In genomic region chr2L:14524244-14524643, dm6 we compare ENCODE assay signal across 1 fruit fly cellular context.
TF ChIP-seq lines count a peak whose summit lies in the region.

Gene CG33648, plus strand, starts transcription at chr2L:14524312.

TF ChIP-seq in whole organism, embryonic, 481 proteins besides CTCF, POLR2A, EP300 and RAD21 (continued from another document):
- TF ChIP-seq Aef1 (GFP tag; IDR thresholded peaks at IDR 0.05; lab: Robert Waterston, UW) = no peak
- no peak for TF ChIP-seq wor (GFP tag; IDR thresholded peaks at IDR 0.05; lab: Robert Waterston, UW)
- no peak for TF ChIP-seq HLH4C (GFP tag; IDR thresholded peaks at IDR 0.05; lab: Robert Waterston, UW; ENCODE audit: partially characterized antibody)
- no peak for TF ChIP-seq CG18619 (GFP tag; optimal IDR thresholded peaks at IDR 0.05; lab: Kevin White, UChicago)
- TF ChIP-seq CG11093 (GFP tag; IDR thresholded peaks at IDR 0.05; lab: Robert Waterston, UW) = no peak
- no peak for TF ChIP-seq tin (GFP tag; optimal IDR thresholded peaks at IDR 0.05; lab: Kevin White, UChicago)
- TF ChIP-seq ssp (GFP tag; IDR thresholded peaks at IDR 0.05; lab: Robert Waterston, UW) = no peak
- no peak for TF ChIP-seq Tbp (GFP tag; optimal IDR thresholded peaks at IDR 0.05; lab: Kevin White, UChicago)
- TF ChIP-seq CG12299 (tag; optimal IDR thresholded peaks at IDR 0.05; lab: Kevin White, UChicago) = no peak
- TF ChIP-seq Taf1 (GFP tag; IDR thresholded peaks at IDR 0.05; lab: Robert Waterston, UW) = no peak
- TF ChIP-seq CrebB (tag; optimal IDR thresholded peaks at IDR 0.05; lab: Kevin White, UChicago) = no peak
- no peak for TF ChIP-seq CG2199 (GFP tag; IDR thresholded peaks at IDR 0.05; lab: Robert Waterston, UW)
- TF ChIP-seq CG15601 (tag; optimal IDR thresholded peaks at IDR 0.05; lab: Kevin White, UChicago) = no peak
- no peak for TF ChIP-seq CG16779 (GFP tag; IDR thresholded peaks at IDR 0.05; lab: Robert Waterston, UW)
- no peak for TF ChIP-seq CG34422 (GFP tag; IDR thresholded peaks at IDR 0.05; lab: Robert Waterston, UW)
- peak; percentile 48 for TF ChIP-seq sens (GFP tag; lab: Kevin White, UChicago)
- no peak for TF ChIP-seq CG6791 (GFP tag; IDR thresholded peaks at IDR 0.05; lab: Robert Waterston, UW; ENCODE audit: partially characterized antibody)
- TF ChIP-seq ftz-f1 (GFP tag; optimal IDR thresholded peaks at IDR 0.05; lab: Kevin White, UChicago) = no peak
- no peak for TF ChIP-seq CG6654 (GFP tag; optimal IDR thresholded peaks at IDR 0.05; lab: Kevin White, UChicago)
- 0 out of 2 replicates have a peak, but pooled peaks have one; percentile 25 for TF ChIP-seq Atf6 (GFP tag; IDR thresholded peaks at IDR 0.05; lab: Robert Waterston, UW)
- no peak for TF ChIP-seq gce (GFP tag; IDR thresholded peaks at IDR 0.05; lab: Robert Waterston, UW)
- TF ChIP-seq pfk (GFP tag; optimal IDR thresholded peaks at IDR 0.05; lab: Kevin White, UChicago) = no peak
- TF ChIP-seq sob (GFP tag; IDR thresholded peaks at IDR 0.05; lab: Robert Waterston, UW) = 0 out of 2 replicates have a peak, but pooled peaks have one; percentile 25
- TF ChIP-seq CG6854 (GFP tag; optimal IDR thresholded peaks at IDR 0.05; lab: Kevin White, UChicago) = no peak
- peak; percentile 19 for TF ChIP-seq CG10543 (GFP tag; optimal IDR thresholded peaks at IDR 0.05; lab: Kevin White, UChicago)
- no peak for TF ChIP-seq ase (GFP tag; IDR thresholded peaks at IDR 0.05; lab: Robert Waterston, UW)
- no peak for TF ChIP-seq CG18011 (GFP tag; optimal IDR thresholded peaks at IDR 0.05; lab: Kevin White, UChicago)
- no peak for TF ChIP-seq CG6683 (GFP tag; optimal IDR thresholded peaks at IDR 0.05; lab: Kevin White, UChicago)
- no peak for TF ChIP-seq gcm (GFP tag; optimal IDR thresholded peaks at IDR 0.05; lab: Kevin White, UChicago)
- no peak for TF ChIP-seq Kr (GFP tag; optimal IDR thresholded peaks at IDR 0.05; lab: Kevin White, UChicago)
- TF ChIP-seq pb (GFP tag; optimal IDR thresholded peaks at IDR 0.05; lab: Kevin White, UChicago) = no peak
- TF ChIP-seq Sry-β (GFP tag; optimal IDR thresholded peaks at IDR 0.05; lab: Kevin White, UChicago) = no peak
- TF ChIP-seq kah (GFP tag; optimal IDR thresholded peaks at IDR 0.05; lab: Kevin White, UChicago) = no peak
- no peak for TF ChIP-seq sr (GFP tag; IDR thresholded peaks at IDR 0.05; lab: Robert Waterston, UW)
- TF ChIP-seq Ets97D (GFP tag; optimal IDR thresholded peaks at IDR 0.05; lab: Kevin White, UChicago) = no peak
- TF ChIP-seq CkIIα-i1 (GFP tag; IDR thresholded peaks at IDR 0.05; lab: Robert Waterston, UW) = no peak
- no peak for TF ChIP-seq Dref (GFP tag; IDR thresholded peaks at IDR 0.05; lab: Robert Waterston, UW)
- no peak for TF ChIP-seq Dip2 (GFP tag; IDR thresholded peaks at IDR 0.05; lab: Robert Waterston, UW)
- no peak for TF ChIP-seq CG9437 (GFP tag; optimal IDR thresholded peaks at IDR 0.05; lab: Kevin White, UChicago)
- no peak for TF ChIP-seq Dp (GFP tag; optimal IDR thresholded peaks at IDR 0.05; lab: Kevin White, UChicago)
- TF ChIP-seq CG3407 (GFP tag; optimal IDR thresholded peaks at IDR 0.05; lab: Kevin White, UChicago) = no peak
- no peak for TF ChIP-seq unc-4 (GFP tag; IDR thresholded peaks at IDR 0.05; lab: Robert Waterston, UW; ENCODE audit: partially characterized antibody)
- no peak for TF ChIP-seq CG11696 (GFP tag; IDR thresholded peaks at IDR 0.05; lab: Robert Waterston, UW)
- no peak for TF ChIP-seq CG11504 (tag; optimal IDR thresholded peaks at IDR 0.05; lab: Kevin White, UChicago)
- TF ChIP-seq CG8281 (tag; optimal IDR thresholded peaks at IDR 0.05; lab: Kevin White, UChicago) = no peak
- TF ChIP-seq CG12769 (tag; optimal IDR thresholded peaks at IDR 0.05; lab: Kevin White, UChicago) = peak; percentile 29
- TF ChIP-seq sna (GFP tag; IDR thresholded peaks at IDR 0.05; lab: Robert Waterston, UW; ENCODE audit: partially characterized antibody) = no peak
- no peak for TF ChIP-seq CG1792 (GFP tag; optimal IDR thresholded peaks at IDR 0.05; lab: Kevin White, UChicago)
- no peak for TF ChIP-seq Side (GFP tag; optimal IDR thresholded peaks at IDR 0.05; lab: Kevin White, UChicago)
- TF ChIP-seq Xbp1 (GFP tag; optimal IDR thresholded peaks at IDR 0.05; lab: Kevin White, UChicago) = no peak
- TF ChIP-seq CG10959 (GFP tag; IDR thresholded peaks at IDR 0.05; lab: Robert Waterston, UW) = no peak
- no peak for TF ChIP-seq CG3847 (GFP tag; IDR thresholded peaks at IDR 0.05; lab: Robert Waterston, UW)
- no peak for TF ChIP-seq pan (optimal IDR thresholded peaks at IDR 0.05; lab: Kevin White, UChicago)
- TF ChIP-seq pan (GFP tag; optimal IDR thresholded peaks at IDR 0.05 in 1 of 2, IDR thresholded peaks at IDR 0.05 in 1 of 2) = peak in 1 of 2 experiments; percentile 22
- TF ChIP-seq E2f2 (GFP tag; IDR thresholded peaks at IDR 0.05; lab: Robert Waterston, UW) = no peak
- no peak for TF ChIP-seq CG34376 (GFP tag; optimal IDR thresholded peaks at IDR 0.05; lab: Kevin White, UChicago)
- no peak for TF ChIP-seq CG2889 (GFP tag; IDR thresholded peaks at IDR 0.05; lab: Robert Waterston, UW)
- TF ChIP-seq bigmax (GFP tag; optimal IDR thresholded peaks at IDR 0.05; lab: Kevin White, UChicago) = no peak
- TF ChIP-seq CG9727 (GFP tag; optimal IDR thresholded peaks at IDR 0.05; lab: Kevin White, UChicago) = no peak
- TF ChIP-seq ken (GFP tag; IDR thresholded peaks at IDR 0.05; lab: Robert Waterston, UW) = no peak
- no peak for TF ChIP-seq mam (GFP tag; optimal IDR thresholded peaks at IDR 0.05; lab: Kevin White, UChicago)
- 0 out of 3 replicates have a peak, but pooled peaks have one; percentile 20 for TF ChIP-seq dysf (GFP tag; IDR thresholded peaks at IDR 0.05; lab: Robert Waterston, UW)
- TF ChIP-seq Lhr (GFP tag; optimal IDR thresholded peaks at IDR 0.05; lab: Kevin White, UChicago) = no peak
- TF ChIP-seq CG14441 (GFP tag; IDR thresholded peaks at IDR 0.05; lab: Robert Waterston, UW) = no peak
- no peak for TF ChIP-seq Bteb2 (GFP tag; optimal IDR thresholded peaks at IDR 0.05; lab: Kevin White, UChicago)
- no peak for TF ChIP-seq fd102C (GFP tag; optimal IDR thresholded peaks at IDR 0.05; lab: Kevin White, UChicago)
- TF ChIP-seq cato (GFP tag; optimal IDR thresholded peaks at IDR 0.05; lab: Kevin White, UChicago; ENCODE audit: borderline replicate concordance) = no peak
- no peak for TF ChIP-seq so (GFP tag; IDR thresholded peaks at IDR 0.05; lab: Robert Waterston, UW)
- no peak for TF ChIP-seq CG17912 (GFP tag; optimal IDR thresholded peaks at IDR 0.05; lab: Kevin White, UChicago)
- no peak for TF ChIP-seq CG14667 (GFP tag; IDR thresholded peaks at IDR 0.05; lab: Robert Waterston, UW)
- no peak for TF ChIP-seq CG3838 (GFP tag; optimal IDR thresholded peaks at IDR 0.05; lab: Kevin White, UChicago)
- no peak for TF ChIP-seq exex (tag; optimal IDR thresholded peaks at IDR 0.05; lab: Kevin White, UChicago)
- TF ChIP-seq CG1832 (GFP tag; optimal IDR thresholded peaks at IDR 0.05; lab: Kevin White, UChicago) = no peak
- TF ChIP-seq CG9609 (GFP tag; optimal IDR thresholded peaks at IDR 0.05; lab: Kevin White, UChicago) = no peak
- no peak for TF ChIP-seq fd96Cb (tag; optimal IDR thresholded peaks at IDR 0.05; lab: Kevin White, UChicago)
- TF ChIP-seq Trl (optimal IDR thresholded peaks at IDR 0.05; lab: Kevin White, UChicago) = no peak
- no peak for TF ChIP-seq Trl (GFP tag; optimal IDR thresholded peaks at IDR 0.05; lab: Kevin White, UChicago)
- TF ChIP-seq ewg (GFP tag; optimal IDR thresholded peaks at IDR 0.05; lab: Kevin White, UChicago) = no peak
- TF ChIP-seq Oli (tag; optimal IDR thresholded peaks at IDR 0.05; lab: Kevin White, UChicago) = peak; percentile 4
- no peak for TF ChIP-seq zfh2 (GFP tag; optimal IDR thresholded peaks at IDR 0.05; lab: Kevin White, UChicago)
- TF ChIP-seq dan (GFP tag; IDR thresholded peaks at IDR 0.05; lab: Robert Waterston, UW) = no peak
- no peak for TF ChIP-seq Blimp-1 (GFP tag; optimal IDR thresholded peaks at IDR 0.05; lab: Kevin White, UChicago)
- TF ChIP-seq twi (tag; optimal IDR thresholded peaks at IDR 0.05; lab: Kevin White, UChicago) = no peak
- no peak for TF ChIP-seq pho (GFP tag; optimal IDR thresholded peaks at IDR 0.05; lab: Kevin White, UChicago)
- no peak for TF ChIP-seq CG13123 (GFP tag; optimal IDR thresholded peaks at IDR 0.05; lab: Kevin White, UChicago)
- TF ChIP-seq crol (GFP tag; IDR thresholded peaks at IDR 0.05; lab: Robert Waterston, UW) = peak; percentile 50; the same call in 1 of the 2 replicates
- no peak for TF ChIP-seq Ptx1 (GFP tag; IDR thresholded peaks at IDR 0.05; lab: Robert Waterston, UW)
- TF ChIP-seq onecut (GFP tag; IDR thresholded peaks at IDR 0.05; lab: Robert Waterston, UW) = no peak
- TF ChIP-seq sug (tag; optimal IDR thresholded peaks at IDR 0.05; lab: Kevin White, UChicago) = peak; percentile 45
- TF ChIP-seq Sox100B (GFP tag; optimal IDR thresholded peaks at IDR 0.05; lab: Kevin White, UChicago) = no peak
- peak; percentile 0 for TF ChIP-seq org-1 (GFP tag; optimal IDR thresholded peaks at IDR 0.05; lab: Kevin White, UChicago)
- TF ChIP-seq wdn (GFP tag; IDR thresholded peaks at IDR 0.05; lab: Robert Waterston, UW) = no peak
- no peak for TF ChIP-seq disco-r (GFP tag; optimal IDR thresholded peaks at IDR 0.05; lab: Kevin White, UChicago)
- TF ChIP-seq Abd-B (GFP tag; optimal IDR thresholded peaks at IDR 0.05; lab: Kevin White, UChicago) = no peak
- TF ChIP-seq zf30C (GFP tag; optimal IDR thresholded peaks at IDR 0.05; lab: Kevin White, UChicago) = no peak
- TF ChIP-seq dmrt11E (tag; optimal IDR thresholded peaks at IDR 0.05; lab: Kevin White, UChicago) = no peak
- no peak for TF ChIP-seq lov (optimal IDR thresholded peaks at IDR 0.05; lab: Kevin White, UChicago)
- TF ChIP-seq lov (GFP tag; IDR thresholded peaks at IDR 0.05; lab: Robert Waterston, UW) = 0 out of 3 replicates have a peak, but pooled peaks have one; percentile 27
- TF ChIP-seq NfI (GFP tag; optimal IDR thresholded peaks at IDR 0.05; lab: Kevin White, UChicago) = no peak
- no peak for TF ChIP-seq CG31441 (GFP tag; IDR thresholded peaks at IDR 0.05; lab: Robert Waterston, UW)
- no peak for TF ChIP-seq CG32772 (GFP tag; IDR thresholded peaks at IDR 0.05; lab: Robert Waterston, UW)
- no peak for TF ChIP-seq insv (GFP tag; optimal IDR thresholded peaks at IDR 0.05; lab: Kevin White, UChicago)
- TF ChIP-seq CG32767 (GFP tag; IDR thresholded peaks at IDR 0.05; lab: Robert Waterston, UW) = no peak
- no peak for TF ChIP-seq ash1 (GFP tag; optimal IDR thresholded peaks at IDR 0.05; lab: Kevin White, UChicago)
- no peak for TF ChIP-seq CG9797 (GFP tag; optimal IDR thresholded peaks at IDR 0.05; lab: Kevin White, UChicago)
- TF ChIP-seq CG7372 (GFP tag; IDR thresholded peaks at IDR 0.05; lab: Robert Waterston, UW) = no peak
- no peak for TF ChIP-seq CG4854 (GFP tag; optimal IDR thresholded peaks at IDR 0.05; lab: Kevin White, UChicago)
- TF ChIP-seq ro (GFP tag; IDR thresholded peaks at IDR 0.05; lab: Robert Waterston, UW) = no peak
- TF ChIP-seq Hr3 (GFP tag; optimal IDR thresholded peaks at IDR 0.05; lab: Kevin White, UChicago) = no peak
- no peak for TF ChIP-seq danr (GFP tag; IDR thresholded peaks at IDR 0.05; lab: Robert Waterston, UW)
- TF ChIP-seq CoRest (tag; optimal IDR thresholded peaks at IDR 0.05; lab: Kevin White, UChicago) = no peak
- TF ChIP-seq inv (GFP tag; IDR thresholded peaks at IDR 0.05; lab: Robert Waterston, UW; ENCODE audit: partially characterized antibody) = no peak
- no peak for TF ChIP-seq chif (GFP tag; optimal IDR thresholded peaks at IDR 0.05; lab: Kevin White, UChicago)
- TF ChIP-seq CG15269 (tag; optimal IDR thresholded peaks at IDR 0.05; lab: Kevin White, UChicago) = no peak
- TF ChIP-seq CG12659 (GFP tag; optimal IDR thresholded peaks at IDR 0.05; lab: Kevin White, UChicago) = no peak
- TF ChIP-seq CG15479 (GFP tag; optimal IDR thresholded peaks at IDR 0.05; lab: Kevin White, UChicago) = no peak
